Fruit fly (Drosophila melanogaster) whole organism, embryonic: Measurements from ENCODE around the gene CG11898.

Source experiments
- ATbp ChIP-seq: fragments of 200-800 bp; sonication (Bioruptor generic); optimal IDR thresholded peaks from 2 replicates; lab custom pipeline; 2017; ENCODE audit warnings: missing biosample characterization, mild to moderate bottlenecking, missing genetic modification characterization, missing genetic modification reagents
- Atf6 ChIP-seq: fragments of 200-800 bp; sonication (Bioruptor generic); IDR thresholded peaks from 2 replicates; pipeline ENCODE4 v1.3.6; 2022; ENCODE audit warnings: missing biosample characterization, missing genetic modification characterization
- Awh ChIP-seq: fragments of 200-800 bp; sonication (Bioruptor generic); IDR thresholded peaks from 2 replicates; pipeline ENCODE4, ENCODE4 v1.3.6; 2022; ENCODE audit warnings: missing biosample characterization, missing genetic modification characterization
- Bgb ChIP-seq: fragments of 200-800 bp; sonication (Bioruptor generic); IDR thresholded peaks from 2 replicates; pipeline ENCODE4 v1.3.6; 2022; ENCODE audit warnings: missing biosample characterization, missing genetic modification characterization; ENCODE audit not compliant: partially characterized antibody
- CG10431 ChIP-seq: fragments of 200-800 bp; sonication (Bioruptor generic); optimal IDR thresholded peaks from 3 replicates; lab custom pipeline; 2018; ENCODE audit warnings: missing biosample characterization, mild to moderate bottlenecking, missing genetic modification characterization
- CG12071 ChIP-seq: fragments of 200-800 bp; sonication (Bioruptor generic); optimal IDR thresholded peaks from 3 replicates; lab custom pipeline; 2018; ENCODE audit warnings: missing biosample characterization, mild to moderate bottlenecking, missing genetic modification characterization
- CG12155 ChIP-seq: fragments of 200-800 bp; sonication (Bioruptor generic); optimal IDR thresholded peaks from 3 replicates; lab custom pipeline; 2016; ENCODE audit warnings: missing biosample characterization, missing genetic modification characterization
- CG13624 ChIP-seq: fragments of 200-800 bp; sonication (Bioruptor generic); optimal IDR thresholded peaks from 2 replicates; lab custom pipeline; 2016; ENCODE audit warnings: missing biosample characterization, missing genetic modification characterization
- CG13775 ChIP-seq: fragments of 200-800 bp; sonication (Bioruptor generic); optimal IDR thresholded peaks from 3 replicates; lab custom pipeline; 2017; ENCODE audit warnings: missing biosample characterization, mild to moderate bottlenecking, missing genetic modification characterization
- CG15073 ChIP-seq: fragments of 200-800 bp; sonication (Bioruptor generic); optimal IDR thresholded peaks from 2 replicates; lab custom pipeline; 2016; ENCODE audit warnings: missing biosample characterization, missing genetic modification characterization
- CG1529 ChIP-seq: fragments of 200-800 bp; sonication (Bioruptor generic); optimal IDR thresholded peaks from 3 replicates; lab custom pipeline; 2018; ENCODE audit warnings: missing biosample characterization, missing genetic modification characterization
- CG15696 ChIP-seq: fragments of 200-800 bp; sonication (Bioruptor generic); optimal IDR thresholded peaks from 2 replicates; lab custom pipeline; 2019; ENCODE audit warnings: missing biosample characterization, mild to moderate bottlenecking, missing genetic modification characterization, moderate library complexity
- CG17359 ChIP-seq: fragments of 200-800 bp; sonication (Bioruptor generic); optimal IDR thresholded peaks from 3 replicates; lab custom pipeline; 2018; ENCODE audit warnings: missing biosample characterization, mild to moderate bottlenecking, missing genetic modification characterization, moderate library complexity
- CG2199 ChIP-seq: fragments of 200-800 bp; sonication (Bioruptor generic); IDR thresholded peaks from 3 replicates; pipeline ENCODE4 v1.3.6; 2022; ENCODE audit warnings: missing biosample characterization, missing genetic modification characterization
- CG30020 ChIP-seq: fragments of 200-800 bp; optimal IDR thresholded peaks from 2 replicates; lab custom pipeline; 2019; ENCODE audit warnings: missing biosample characterization, mild to moderate bottlenecking, missing genetic modification characterization, moderate library complexity
- CG31224 ChIP-seq: fragments of 200-800 bp; sonication (Bioruptor generic); IDR thresholded peaks from 2 replicates; pipeline ENCODE4 v1.3.6; 2022; ENCODE audit warnings: missing biosample characterization, missing genetic modification characterization
- CG32772 ChIP-seq: fragments of 200-800 bp; sonication (Bioruptor generic); IDR thresholded peaks from 2 replicates; pipeline ENCODE4 v1.3.6; 2022; ENCODE audit warnings: missing biosample characterization, missing genetic modification characterization
- CG3281 ChIP-seq: fragments of 200-800 bp; sonication (Bioruptor generic); optimal IDR thresholded peaks from 3 replicates; lab custom pipeline; 2017; ENCODE audit warnings: missing biosample characterization, mild to moderate bottlenecking, missing genetic modification characterization
- CG3726 ChIP-seq: fragments of 200-800 bp; sonication (Bioruptor generic); IDR thresholded peaks from 3 replicates; pipeline ENCODE4, ENCODE4 v1.3.6; 2022; ENCODE audit warnings: missing biosample characterization, missing genetic modification characterization
- CG3838 ChIP-seq: fragments of 200-800 bp; sonication (Bioruptor generic); optimal IDR thresholded peaks from 3 replicates; lab custom pipeline; 2016; ENCODE audit warnings: missing biosample characterization, missing genetic modification characterization
- CG42726 ChIP-seq: fragments of 200-800 bp; sonication (Bioruptor generic); IDR thresholded peaks from 2 replicates; pipeline ENCODE4 v1.3.6; 2022; ENCODE audit warnings: missing biosample characterization, missing genetic modification characterization; ENCODE audit not compliant: partially characterized antibody
- CG6689 ChIP-seq: fragments of 200-800 bp; sonication (Bioruptor generic); IDR thresholded peaks from 2 replicates; pipeline ENCODE4 v1.3.6; 2022; ENCODE audit warnings: missing biosample characterization, missing genetic modification characterization
- CG7556 ChIP-seq: fragments of 200-800 bp; sonication (Bioruptor generic); optimal IDR thresholded peaks from 2 replicates; lab custom pipeline; 2017; ENCODE audit warnings: missing biosample characterization, mild to moderate bottlenecking, missing genetic modification characterization
- CG9797 ChIP-seq: fragments of 200-800 bp; sonication (Bioruptor generic); optimal IDR thresholded peaks from 3 replicates; lab custom pipeline; 2018; ENCODE audit warnings: missing biosample characterization, mild to moderate bottlenecking, missing genetic modification characterization
- CrebB ChIP-seq: fragments of 200-800 bp; sonication (Bioruptor generic); optimal IDR thresholded peaks from 3 replicates; lab custom pipeline; 2018; ENCODE audit warnings: missing biosample characterization, mild to moderate bottlenecking, missing genetic modification characterization
- Gsc ChIP-seq: fragments of 200-800 bp; sonication (Bioruptor generic); IDR thresholded peaks from 2 replicates; pipeline ENCODE4 v1.3.6; 2022; ENCODE audit warnings: missing biosample characterization, missing genetic modification characterization
- Gug ChIP-seq: fragments of 200-800 bp; sonication (Bioruptor generic); IDR thresholded peaks from 4 replicates; pipeline ENCODE4 v1.3.6; 2022; ENCODE audit warnings: missing biosample characterization, missing genetic modification characterization
- MESR4 ChIP-seq: fragments of 200-800 bp; sonication (Bioruptor generic); optimal IDR thresholded peaks from 2 replicates; lab custom pipeline; 2018; ENCODE audit warnings: missing biosample characterization, mild to moderate bottlenecking, missing genetic modification characterization, moderate library complexity
- Mad ChIP-seq: fragments of 200-800 bp; sonication (Bioruptor generic); optimal IDR thresholded peaks from 2 replicates; lab custom pipeline; 2016; ENCODE audit warnings: missing biosample characterization, missing genetic modification characterization
- NC2α ChIP-seq: fragments of 200-800 bp; sonication (Bioruptor generic); optimal IDR thresholded peaks from 2 replicates; lab custom pipeline; 2016; ENCODE audit warnings: missing biosample characterization, missing genetic modification characterization
- Nf-YA ChIP-seq: fragments of 200-800 bp; sonication (Bioruptor generic); IDR thresholded peaks from 2 replicates; pipeline ENCODE4 v1.3.6; 2022; ENCODE audit warnings: missing biosample characterization, missing genetic modification characterization
- Vsx1 ChIP-seq: fragments of 200-800 bp; sonication (Bioruptor generic); optimal IDR thresholded peaks from 2 replicates; lab custom pipeline; 2017; ENCODE audit warnings: missing biosample characterization, mild to moderate bottlenecking, missing genetic modification characterization, missing genetic modification reagents
- ash1 ChIP-seq: fragments of 200-800 bp; sonication (Bioruptor generic); optimal IDR thresholded peaks from 2 replicates; lab custom pipeline; 2018; ENCODE audit warnings: missing biosample characterization, mild to moderate bottlenecking, missing genetic modification characterization
- bcd ChIP-seq: fragments of 200-800 bp; sonication (Bioruptor generic); optimal IDR thresholded peaks from 2 replicates; lab custom pipeline; 2017; ENCODE audit warnings: missing biosample characterization, mild to moderate bottlenecking, missing genetic modification characterization
- da ChIP-seq: fragments of 200-800 bp; sonication (Bioruptor generic); optimal IDR thresholded peaks from 2 replicates; lab custom pipeline; 2016; ENCODE audit warnings: missing biosample characterization, missing genetic modification characterization
- dati ChIP-seq: fragments of 200-800 bp; sonication (Bioruptor generic); IDR thresholded peaks from 2 replicates; pipeline ENCODE4 v1.3.6; 2022; ENCODE audit warnings: missing biosample characterization, missing genetic modification characterization
- dmrt99B ChIP-seq: fragments of 200-800 bp; sonication (Bioruptor generic); optimal IDR thresholded peaks from 2 replicates; lab custom pipeline; 2018; ENCODE audit warnings: missing biosample characterization, mild to moderate bottlenecking, missing genetic modification characterization, moderate library complexity
- gsb-n ChIP-seq: fragments of 200-800 bp; sonication (Bioruptor generic); optimal IDR thresholded peaks from 3 replicates; lab custom pipeline; 2018; ENCODE audit warnings: missing biosample characterization, mild to moderate bottlenecking, missing genetic modification characterization
- h ChIP-seq: fragments of >200 bp; optimal IDR thresholded peaks from 2 replicates; lab custom pipeline; 2017
- hkb ChIP-seq, 2 experiments: fragments of 200-800 bp in 1 of 2; fragments of >200 bp in 1 of 2; sonication (Bioruptor generic) in 1 of 2; IDR thresholded peaks in 1 of 2; optimal IDR thresholded peaks in 1 of 2; 2 replicates each; pipeline versions ENCODE4 v1.3.6 to Lab custom; 2017 to 2022; ENCODE audit warnings: missing biosample characterization in 1 of 2, missing genetic modification characterization in 1 of 2
- klu ChIP-seq: fragments of 200-800 bp; sonication (Bioruptor generic); IDR thresholded peaks from 2 replicates; pipeline ENCODE4 v1.3.6; 2022; ENCODE audit warnings: missing biosample characterization, missing genetic modification characterization
- mam ChIP-seq: fragments of 200-800 bp; sonication (Bioruptor generic); optimal IDR thresholded peaks from 3 replicates; lab custom pipeline; 2016; ENCODE audit warnings: missing biosample characterization, missing genetic modification characterization
- org-1 ChIP-seq: fragments of 200-800 bp; sonication (Bioruptor generic); optimal IDR thresholded peaks from 2 replicates; lab custom pipeline; 2017; ENCODE audit warnings: missing biosample characterization, missing genetic modification characterization
- sna ChIP-seq: fragments of 200-800 bp; sonication (Bioruptor generic); IDR thresholded peaks from 2 replicates; pipeline ENCODE4 v1.3.6; 2022; ENCODE audit warnings: missing biosample characterization, missing genetic modification characterization; ENCODE audit not compliant: partially characterized antibody
- sob ChIP-seq: fragments of 200-800 bp; sonication (Bioruptor generic); IDR thresholded peaks from 2 replicates; pipeline ENCODE4 v1.3.6; 2022; ENCODE audit warnings: missing biosample characterization, missing genetic modification characterization
- vvl ChIP-seq: fragments of 200-800 bp; sonication (Bioruptor generic); IDR thresholded peaks from 2 replicates; pipeline ENCODE4 v1.3.6; 2022; ENCODE audit warnings: missing biosample characterization, missing genetic modification characterization
- wor ChIP-seq: fragments of 200-800 bp; sonication (Bioruptor generic); IDR thresholded peaks from 2 replicates; pipeline ENCODE4 v1.3.6; 2022; ENCODE audit warnings: missing biosample characterization, missing genetic modification characterization
- yki ChIP-seq: fragments of >200 bp; optimal IDR thresholded peaks from 3 replicates; lab custom pipeline; 2018

CG11898 gene

DNA sequence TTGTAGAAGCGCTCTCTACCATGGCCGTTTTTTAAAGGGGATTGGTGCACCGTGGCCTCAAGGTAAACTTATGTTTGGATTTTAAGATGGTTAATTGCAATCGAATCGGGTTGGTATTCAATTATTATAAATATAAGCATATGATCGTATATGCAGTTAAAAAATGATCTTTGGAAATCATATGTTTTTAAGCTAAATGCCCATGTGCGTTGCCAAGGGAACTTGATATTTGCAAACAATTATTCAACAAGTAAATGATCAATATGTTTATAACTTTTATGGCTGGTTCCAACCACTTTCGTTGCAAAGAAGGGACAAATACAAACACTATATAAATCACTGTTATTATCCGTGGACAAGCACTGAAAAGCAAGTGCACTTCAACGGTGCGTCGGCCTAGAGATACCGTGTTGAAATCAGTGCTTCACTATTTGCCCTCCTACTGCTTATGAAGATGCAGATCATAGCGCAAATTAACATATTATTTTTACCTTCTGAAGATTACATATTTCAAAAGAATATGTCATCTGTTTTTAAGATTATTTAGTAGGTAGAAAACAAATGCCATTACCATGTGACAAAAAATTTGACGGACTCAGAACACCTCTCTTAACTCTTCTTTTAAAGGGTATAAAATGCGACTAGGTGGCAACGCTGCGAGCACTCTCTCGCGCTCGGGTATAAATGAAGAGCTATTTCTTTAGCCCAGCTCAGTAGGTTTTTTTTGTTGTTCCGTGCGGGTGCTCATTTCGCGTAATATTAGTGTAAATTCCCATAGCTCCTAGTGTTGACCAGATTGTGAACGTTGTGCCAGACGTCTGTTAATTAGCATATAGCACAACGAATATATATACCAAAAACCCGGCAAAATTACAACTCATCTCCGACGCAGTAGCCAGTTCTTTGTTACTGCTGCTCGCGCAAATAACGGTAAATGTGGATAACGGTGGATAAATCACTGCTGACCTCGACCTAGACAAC lies 7.7 kb upstream of the CG11898 start, which contains the start of gene rdog (continued):
- TF ChIP-seq CG7556 (GFP tag; lab: Kevin White, UChicago) (peak; percentile 82), dati (no peak), dmrt99B (tag; lab: Kevin White, UChicago) (peak; percentile 76), gsb-n (tag; lab: Kevin White, UChicago) (peak; percentile 76), CG3726 (GFP tag; lab: Robert Waterston, UW) (no peak), sob (GFP tag; lab: Robert Waterston, UW) (peak; percentile 60), CG31224 (GFP tag; lab: Robert Waterston, UW) (no peak; the same call in 1 of the 2 replicates), CG3838 (GFP tag; lab: Kevin White, UChicago) (peak; percentile 56), ATbp (GFP tag; lab: Kevin White, UChicago) (peak; percentile 38), ash1 (GFP tag; lab: Kevin White, UChicago) (no peak), CG9797 (GFP tag; lab: Kevin White, UChicago) (no peak), Nf-YA (GFP tag; lab: Robert Waterston, UW) (no peak; the same call in 1 of the 2 replicates), CG15696 (tag; lab: Kevin White, UChicago) (peak; percentile 77), vvl (GFP tag; lab: Robert Waterston, UW) (peak; percentile 56; the same call in 1 of the 2 replicates), Bgb (GFP tag; lab: Robert Waterston, UW) (peak; percentile 12; the same call in 1 of the 2 replicates), sna (GFP tag; lab: Robert Waterston, UW) (no peak), CG10431 (GFP tag; lab: Kevin White, UChicago) (no peak), CG13624 (GFP tag; lab: Kevin White, UChicago) (peak; percentile 85), wor (GFP tag; lab: Robert Waterston, UW) (no peak; the same call in 1 of the 2 replicates), bcd (GFP tag; lab: Kevin White, UChicago) (peak; percentile 82), CG2199 (GFP tag; lab: Robert Waterston, UW) (0 out of 3 replicates have a peak, but pooled peaks have one; percentile 39), CG1529 (GFP tag; lab: Kevin White, UChicago) (peak; percentile 61), Awh (GFP tag; lab: Robert Waterston, UW) (no peak), Gug (GFP tag; lab: Robert Waterston, UW) (peak; percentile 32; the same call in 3 of the 4 replicates), CG15073 (GFP tag; lab: Kevin White, UChicago) (no peak), Vsx1 (no peak), hkb (optimal IDR thresholded peaks at IDR 0.05; lab: Kevin White, UChicago) (no peak), hkb (GFP tag; IDR thresholded peaks at IDR 0.05; lab: Robert Waterston, UW) (peak; percentile 61), org-1 (peak; percentile 68), klu (peak; percentile 68; the same call in 1 of the 2 replicates), CG12071 (GFP tag; lab: Kevin White, UChicago) (peak; percentile 30), CG32772 (GFP tag; lab: Robert Waterston, UW) (no peak), Mad (GFP tag; lab: Kevin White, UChicago) (peak; percentile 76), mam (GFP tag; lab: Kevin White, UChicago) (peak; percentile 75), h (lab: Kevin White, UChicago) (no peak), yki (lab: Kevin White, UChicago) (peak; percentile 5), CG17359 (tag; lab: Kevin White, UChicago) (peak; percentile 61), CG12155 (peak; percentile 69), da (peak; percentile 20), CG13775 (GFP tag; lab: Kevin White, UChicago) (peak; percentile 84), MESR4 (GFP tag; lab: Kevin White, UChicago) (peak; percentile 3), CG3281 (peak; percentile 84), CG30020 (tag; lab: Kevin White, UChicago) (peak; percentile 46), CrebB (tag; lab: Kevin White, UChicago) (peak; percentile 68), CG42726 (GFP tag; lab: Robert Waterston, UW) (no peak), CG6689 (peak; percentile 47), Gsc (GFP tag; lab: Robert Waterston, UW) (no peak; the same call in 1 of the 2 replicates), NC2α (GFP tag; lab: Kevin White, UChicago) (peak; percentile 58), Atf6 (GFP tag; lab: Robert Waterston, UW) (peak; percentile 82)
